Worm (Caenorhabditis elegans): ENCODE results near the gene dcn-1.

The dcn-1 gene

ce11 chrIII:4272864-4273263, 40.8 kb upstream of the dcn-1 start:
- no peak for TF ChIP-seq hmg-1.2 (GFP tag; IDR thresholded peaks at IDR 0.05)
- peak; percentile 13 for TF ChIP-seq unc-62 (GFP tag; optimal IDR thresholded peaks at IDR 0.05)

- TF ChIP-seq ztf-26 (tag; optimal IDR thresholded peaks at IDR 0.05) (no peak), madf-8 (GFP tag; conservative IDR thresholded peaks at IDR 0.05) (no peak), akir-1 (GFP tag; optimal IDR thresholded peaks at IDR 0.05) (no peak), D2030.7 (GFP tag; IDR thresholded peaks at IDR 0.05) (0 out of 2 replicates have a peak, but pooled peaks have one; percentile 9), F23B12.7 (tag; optimal IDR thresholded peaks at IDR 0.05; ENCODE audit: insufficient read depth) (no peak), tbp1 (GFP tag; optimal IDR thresholded peaks at IDR 0.05) (no peak), hmg-1.2 (GFP tag; IDR thresholded peaks at IDR 0.05) (peak; percentile 18; the same call in 1 of the 2 replicates), F33H1.4 (GFP tag; IDR thresholded peaks at IDR 0.05) (no peak), somi-1 (GFP tag; optimal IDR thresholded peaks at IDR 0.05) (no peak), unc-130 (GFP tag; optimal IDR thresholded peaks at IDR 0.05) (no peak), ceh-79 (tag; optimal IDR thresholded peaks at IDR 0.05) (no peak)
These were observed 39.2 kb upstream of the dcn-1 start for ce11 chrIII:4274524-4274923.

ce11 chrIII:4275704-4276103, 38.0 kb upstream of the dcn-1 start:
- TF ChIP-seq nfyb-1 (GFP tag; IDR thresholded peaks at IDR 0.05) (peak; percentile 67), sdz-38 (tag; optimal IDR thresholded peaks at IDR 0.05) (no peak), zim-3 (tag; optimal IDR thresholded peaks at IDR 0.05) (no peak)

ce11 chrIII:4276277-4276676, 37.4 kb upstream of the dcn-1 start:
- no peak for TF ChIP-seq egl-44 (GFP tag; IDR thresholded peaks at IDR 0.05)
- peak; percentile 39; the same call in 1 of the 2 replicates for TF ChIP-seq egrh-3 (GFP tag; IDR thresholded peaks at IDR 0.05)
- 0 out of 2 replicates have a peak, but pooled peaks have one; percentile 28 for TF ChIP-seq zfh-2 (GFP tag; conservative IDR thresholded peaks at IDR 0.05)

- TF ChIP-seq ztf-3 (GFP tag; optimal IDR thresholded peaks at IDR 0.05) (no peak), F10E7.11 (tag; optimal IDR thresholded peaks at IDR 0.05) (no peak), lag-1 (GFP tag; IDR thresholded peaks at IDR 0.05) (no peak), egl-44 (GFP tag; IDR thresholded peaks at IDR 0.05) (no peak), T26A5.8 (tag; optimal IDR thresholded peaks at IDR 0.05) (no peak), ztf-26 (tag; optimal IDR thresholded peaks at IDR 0.05) (no peak), ztf-6 (GFP tag; IDR thresholded peaks at IDR 0.05) (no peak), let-607 (tag; optimal IDR thresholded peaks at IDR 0.05) (no peak), mcd-1 (GFP tag; IDR thresholded peaks at IDR 0.05) (no peak), ztf-18 (tag; optimal IDR thresholded peaks at IDR 0.05) (no peak), C17E4.6 (GFP tag; IDR thresholded peaks at IDR 0.05) (no peak), ztf-25 (GFP tag; IDR thresholded peaks at IDR 0.05) (no peak), lin-26 (GFP tag; IDR thresholded peaks at IDR 0.05) (no peak), madf-3 (GFP tag; IDR thresholded peaks at IDR 0.05) (no peak), F37B4.10 (GFP tag; IDR thresholded peaks at IDR 0.05) (no peak), mes-4 (tag; optimal IDR thresholded peaks at IDR 0.05) (no peak), hmg-1.2 (GFP tag; IDR thresholded peaks at IDR 0.05) (no peak), attf-6 (GFP tag; IDR thresholded peaks at IDR 0.05) (no peak), snpc-1.1 (tag; optimal IDR thresholded peaks at IDR 0.05; ENCODE audit: insufficient read depth) (no peak)
These were observed 36.0 kb upstream of the dcn-1 start for ce11 chrIII:4277762-4278161.
